Fruit fly (Drosophila melanogaster): Measurements from ENCODE around the gene CG32436.

Gene CG32436

DNA sequence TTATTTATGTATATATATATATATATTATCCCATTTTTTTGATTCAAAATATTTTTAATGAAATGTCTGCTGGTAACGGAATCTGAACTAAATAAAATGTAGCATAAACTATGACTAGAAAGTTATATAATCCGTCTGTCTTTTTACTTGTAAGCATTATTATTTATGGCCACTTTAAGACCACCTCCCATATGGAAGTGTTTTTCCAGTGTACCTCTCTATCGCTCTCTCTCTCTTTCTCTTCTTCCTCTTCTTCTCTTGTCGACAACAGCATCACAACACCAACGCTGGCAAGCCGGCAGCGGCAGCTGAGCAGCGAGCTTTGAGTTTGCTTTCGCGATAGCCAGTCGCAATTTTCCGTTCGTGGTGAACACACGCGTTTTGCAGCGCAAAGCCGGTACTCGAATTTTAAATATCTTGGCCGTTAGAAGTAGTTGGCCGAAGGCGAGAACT, 38.4 kb downstream of the CG32436 start, which contains the start of gene rgn (continued):
- TF ChIP-seq salr (GFP tag; optimal IDR thresholded peaks at IDR 0.05) (peak; percentile 61 to 92), CG8119 (GFP tag; IDR thresholded peaks at IDR 0.05) (peak; percentile 93), Sox14 (GFP tag; optimal IDR thresholded peaks at IDR 0.05) (peak; percentile 84), CG7368 (GFP tag; optimal IDR thresholded peaks at IDR 0.05) (peak; percentile 81), CG31627 (GFP tag; optimal IDR thresholded peaks at IDR 0.05) (peak; percentile 78), CG4318 (GFP tag; optimal IDR thresholded peaks at IDR 0.05) (peak; percentile 91), Eip78C (GFP tag) (peak; percentile 93), CG8632 (GFP tag; optimal IDR thresholded peaks at IDR 0.05) (peak; percentile 91), Hr39 (GFP tag; optimal IDR thresholded peaks at IDR 0.05) (peak; percentile 83), CG10631 (GFP tag; optimal IDR thresholded peaks at IDR 0.05) (peak; percentile 92), CG34406 (GFP tag; optimal IDR thresholded peaks at IDR 0.05) (peak; percentile 91), ss (GFP tag; optimal IDR thresholded peaks at IDR 0.05) (peak; percentile 76 to 85), pdm3 (GFP tag; optimal IDR thresholded peaks at IDR 0.05) (peak; percentile 83), Hr38 (GFP tag; optimal IDR thresholded peaks at IDR 0.05) (no peak), achi (GFP tag; optimal IDR thresholded peaks at IDR 0.05) (peak; percentile 91), esn (GFP tag; optimal IDR thresholded peaks at IDR 0.05) (peak; percentile 87), Lpt (GFP tag; optimal IDR thresholded peaks at IDR 0.05) (peak; percentile 90), dsx (GFP tag; optimal IDR thresholded peaks at IDR 0.05; ENCODE audit: poor library complexity, severe bottlenecking) (peak; percentile 80), Met (GFP tag; optimal IDR thresholded peaks at IDR 0.05) (peak; percentile 81), CG6163 (GFP tag; IDR thresholded peaks at IDR 0.05) (peak; percentile 88), Ets21C (GFP tag; optimal IDR thresholded peaks at IDR 0.05) (peak; percentile 54), net (GFP tag; optimal IDR thresholded peaks at IDR 0.05) (peak; percentile 87), CG1621 (tag; optimal IDR thresholded peaks at IDR 0.05) (peak; percentile 76), cyc (GFP tag; optimal IDR thresholded peaks at IDR 0.05) (peak; percentile 78), topi (GFP tag; optimal IDR thresholded peaks at IDR 0.05) (peak; percentile 75), CG9139 (GFP tag; optimal IDR thresholded peaks at IDR 0.05) (peak; percentile 69), OdsH (GFP tag; optimal IDR thresholded peaks at IDR 0.05) (peak; percentile 91), Ets96B (tag; optimal IDR thresholded peaks at IDR 0.05) (peak; percentile 88), CG3032 (tag; optimal IDR thresholded peaks at IDR 0.05) (peak; percentile 87), Smox (GFP tag; optimal IDR thresholded peaks at IDR 0.05) (peak; percentile 74), CG6808 (GFP tag; optimal IDR thresholded peaks at IDR 0.05) (peak; percentile 75)

dm6 chr3L:21383440-21383839, 39.6 kb downstream of the CG32436 start:
- TF ChIP-seq svp (GFP tag) (peak; percentile 17), Eip78C (GFP tag) (peak; percentile 6), CG34406 (GFP tag; optimal IDR thresholded peaks at IDR 0.05) (no peak)

DNA sequence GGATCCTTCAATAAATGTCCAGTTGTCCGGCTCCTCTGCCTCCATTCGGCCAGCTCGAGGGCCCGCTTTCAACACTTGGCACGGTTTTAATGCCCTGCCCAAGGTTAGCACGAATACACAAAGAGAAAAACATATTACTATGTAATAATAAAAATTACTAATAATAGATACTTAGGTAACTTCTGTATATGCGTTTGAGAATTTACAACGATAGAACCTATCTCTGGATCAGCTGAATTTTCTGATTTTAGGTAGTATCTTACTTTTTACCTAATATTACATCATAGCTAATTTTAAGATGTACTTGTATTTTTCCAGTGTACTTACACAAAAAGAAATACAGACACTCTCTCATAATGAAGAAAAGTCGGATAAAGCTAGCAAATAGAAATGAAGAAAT, 41.9 kb downstream of the CG32436 start:
- TF ChIP-seq Met (GFP tag; optimal IDR thresholded peaks at IDR 0.05) (peak; percentile 31), dac (GFP tag; optimal IDR thresholded peaks at IDR 0.05) (no peak), svp (GFP tag) (peak; percentile 63), Sox15 (GFP tag; optimal IDR thresholded peaks at IDR 0.05) (no peak), CG4318 (GFP tag; optimal IDR thresholded peaks at IDR 0.05) (no peak), CG8319 (GFP tag; optimal IDR thresholded peaks at IDR 0.05) (no peak), OdsH (GFP tag; optimal IDR thresholded peaks at IDR 0.05) (peak; percentile 16), CG31627 (GFP tag; optimal IDR thresholded peaks at IDR 0.05) (no peak), achi (GFP tag; optimal IDR thresholded peaks at IDR 0.05) (peak; percentile 9), eg (GFP tag; IDR thresholded peaks at IDR 0.05) (peak; percentile 23; the same call in 1 of the 3 replicates), Eip75B (GFP tag; optimal IDR thresholded peaks at IDR 0.05) (no peak), fd59A (GFP tag; optimal IDR thresholded peaks at IDR 0.05) (no peak), CG6276 (GFP tag; optimal IDR thresholded peaks at IDR 0.05) (no peak), CG16779 (tag; optimal IDR thresholded peaks at IDR 0.05) (no peak), CG10631 (GFP tag; optimal IDR thresholded peaks at IDR 0.05) (no peak), CG6792 (GFP tag; optimal IDR thresholded peaks at IDR 0.05) (no peak), Sox14 (GFP tag; optimal IDR thresholded peaks at IDR 0.05) (no peak), lz (GFP tag; optimal IDR thresholded peaks at IDR 0.05) (peak; percentile 10), cyc (GFP tag; optimal IDR thresholded peaks at IDR 0.05) (peak; percentile 2), Lpt (GFP tag; optimal IDR thresholded peaks at IDR 0.05) (no peak), Ets96B (tag; optimal IDR thresholded peaks at IDR 0.05) (no peak), acj6 (GFP tag; optimal IDR thresholded peaks at IDR 0.05) (peak; percentile 22), topi (GFP tag; optimal IDR thresholded peaks at IDR 0.05) (no peak), CG32006 (GFP tag; optimal IDR thresholded peaks at IDR 0.05) (no peak), Hr39 (GFP tag; optimal IDR thresholded peaks at IDR 0.05) (no peak), esn (GFP tag; optimal IDR thresholded peaks at IDR 0.05) (peak; percentile 41), CG1621 (tag; optimal IDR thresholded peaks at IDR 0.05) (no peak), Eip78C (GFP tag) (peak; percentile 53), net (GFP tag; optimal IDR thresholded peaks at IDR 0.05) (no peak), Sox102F (GFP tag; optimal IDR thresholded peaks at IDR 0.05) (no peak), CG3919 (GFP tag; optimal IDR thresholded peaks at IDR 0.05) (no peak), CG34406 (GFP tag; optimal IDR thresholded peaks at IDR 0.05) (no peak), Ets21C (GFP tag; optimal IDR thresholded peaks at IDR 0.05) (no peak)

All from whole organism, prepupa.